Fruit fly (Drosophila melanogaster) whole organism, prepupa: ENCODE measurements around the gene CG10340.

Experiments
- Blimp-1 ChIP-seq: fragments of 200-800 bp; sonication (Bioruptor generic); optimal IDR thresholded peaks from 3 replicates; lab custom pipeline; 2017; ENCODE audit warnings: missing biosample characterization, missing genetic modification characterization, mild to moderate bottlenecking, moderate library complexity, missing genetic modification reagents
- CG11294 ChIP-seq: fragments of 200-800 bp; sonication (Bioruptor generic); IDR thresholded peaks from 2 replicates; pipeline ENCODE4 v1.3.6; 2022; ENCODE audit warnings: missing biosample characterization, missing genetic modification characterization
- CG11762 ChIP-seq: fragments of 200-800 bp; sonication (Bioruptor generic); optimal IDR thresholded peaks from 3 replicates; lab custom pipeline; 2016; ENCODE audit warnings: missing biosample characterization, missing genetic modification characterization; ENCODE audit not compliant: insufficient read depth
- CG11902 ChIP-seq: fragments of 200-800 bp; sonication (Bioruptor generic); optimal IDR thresholded peaks from 3 replicates; lab custom pipeline; 2016; ENCODE audit warnings: missing biosample characterization, missing genetic modification characterization
- CG15336 ChIP-seq: fragments of 200-800 bp; sonication (Bioruptor generic); IDR thresholded peaks from 2 replicates; pipeline ENCODE4 v1.3.6; 2022; ENCODE audit warnings: missing biosample characterization, missing genetic modification characterization
- CG31627 ChIP-seq: fragments of 200-800 bp; sonication (Bioruptor generic); optimal IDR thresholded peaks from 3 replicates; lab custom pipeline; 2016; ENCODE audit warnings: missing biosample characterization, missing genetic modification characterization
- CG34406 ChIP-seq: fragments of 200-800 bp; sonication (Bioruptor generic); optimal IDR thresholded peaks from 3 replicates; lab custom pipeline; 2016; ENCODE audit warnings: missing biosample characterization, missing genetic modification characterization
- CG3919 ChIP-seq: fragments of 200-800 bp; sonication (Bioruptor generic); optimal IDR thresholded peaks from 3 replicates; lab custom pipeline; 2016; ENCODE audit warnings: missing biosample characterization, missing genetic modification characterization
- CG6792 ChIP-seq: fragments of 200-800 bp; sonication (Bioruptor generic); optimal IDR thresholded peaks from 3 replicates; lab custom pipeline; 2016; ENCODE audit warnings: missing biosample characterization, missing genetic modification characterization
- CG6808 ChIP-seq: fragments of 200-800 bp; sonication (Bioruptor generic); optimal IDR thresholded peaks from 3 replicates; lab custom pipeline; 2017; ENCODE audit warnings: missing biosample characterization, missing genetic modification characterization, mild to moderate bottlenecking, moderate library complexity, missing genetic modification reagents
- CG6854 ChIP-seq: fragments of 200-800 bp; sonication (Bioruptor generic); optimal IDR thresholded peaks from 2 replicates; lab custom pipeline; 2017; ENCODE audit warnings: missing biosample characterization, mild to moderate bottlenecking, missing genetic modification characterization
- CG8119 ChIP-seq: fragments of 200-800 bp; sonication (Bioruptor generic); IDR thresholded peaks from 3 replicates; pipeline ENCODE4 v1.3.6; 2022; ENCODE audit warnings: missing biosample characterization, missing genetic modification characterization
- CG8319 ChIP-seq: fragments of 200-800 bp; sonication (Bioruptor generic); optimal IDR thresholded peaks from 3 replicates; lab custom pipeline; 2016; ENCODE audit warnings: missing biosample characterization, missing genetic modification characterization
- CG8632 ChIP-seq: fragments of 200-800 bp; sonication (Bioruptor generic); optimal IDR thresholded peaks from 3 replicates; lab custom pipeline; 2016; ENCODE audit warnings: missing biosample characterization, missing genetic modification characterization
- CG9139 ChIP-seq: fragments of 200-800 bp; sonication (Bioruptor generic); optimal IDR thresholded peaks from 3 replicates; lab custom pipeline; 2017; ENCODE audit warnings: missing biosample characterization, mild to moderate bottlenecking, missing genetic modification characterization
- Eip75B ChIP-seq: fragments of 200-800 bp; sonication (Bioruptor generic); optimal IDR thresholded peaks from 3 replicates; lab custom pipeline; 2016; ENCODE audit warnings: missing biosample characterization, missing genetic modification characterization
- Eip78C ChIP-seq: fragments of 200-800 bp; sonication (Bioruptor generic); peaks from one replicate; lab custom pipeline; 2016; ENCODE audit warnings: missing biosample characterization, missing genetic modification characterization
- Hr38 ChIP-seq: sonication (Bioruptor generic); optimal IDR thresholded peaks from 2 replicates; lab custom pipeline; 2016; ENCODE audit warnings: missing biosample characterization, missing genetic modification characterization
- Hr39 ChIP-seq: fragments of 200-800 bp; sonication (Bioruptor generic); optimal IDR thresholded peaks from 2 replicates; lab custom pipeline; 2016; ENCODE audit warnings: missing biosample characterization, missing genetic modification characterization
- Hr4 ChIP-seq: fragments of 200-800 bp; sonication (Bioruptor generic); optimal IDR thresholded peaks from 3 replicates; lab custom pipeline; 2016; ENCODE audit warnings: missing biosample characterization, missing genetic modification characterization
- Lpt ChIP-seq: fragments of 200-800 bp; sonication (Bioruptor generic); optimal IDR thresholded peaks from 3 replicates; lab custom pipeline; 2016; ENCODE audit warnings: missing biosample characterization, missing genetic modification characterization
- Met ChIP-seq: fragments of 200-800 bp; sonication (Bioruptor generic); optimal IDR thresholded peaks from 3 replicates; lab custom pipeline; 2016; ENCODE audit warnings: missing biosample characterization, missing genetic modification characterization
- OdsH ChIP-seq: fragments of 200-800 bp; sonication (Bioruptor generic); optimal IDR thresholded peaks from 3 replicates; lab custom pipeline; 2016; ENCODE audit warnings: missing biosample characterization, missing genetic modification characterization
- Smox ChIP-seq: fragments of 200-800 bp; sonication (Bioruptor generic); optimal IDR thresholded peaks from 3 replicates; lab custom pipeline; 2016; ENCODE audit warnings: missing biosample characterization, missing genetic modification characterization
- Sox14 ChIP-seq: fragments of 200-800 bp; sonication (Bioruptor generic); optimal IDR thresholded peaks from 3 replicates; lab custom pipeline; 2016; ENCODE audit warnings: missing biosample characterization, missing genetic modification characterization
- Sox15 ChIP-seq: fragments of 200-800 bp; sonication (Bioruptor generic); optimal IDR thresholded peaks from 3 replicates; lab custom pipeline; 2016; ENCODE audit warnings: missing biosample characterization, missing genetic modification characterization
- achi ChIP-seq: fragments of 200-800 bp; sonication (Bioruptor generic); optimal IDR thresholded peaks from 3 replicates; lab custom pipeline; 2016; ENCODE audit warnings: missing biosample characterization, missing genetic modification characterization
- cyc ChIP-seq: fragments of 200-800 bp; sonication (Bioruptor generic); optimal IDR thresholded peaks from 3 replicates; lab custom pipeline; 2016; ENCODE audit warnings: missing biosample characterization, missing genetic modification characterization
- dac ChIP-seq: fragments of 200-800 bp; sonication (Bioruptor generic); optimal IDR thresholded peaks from 2 replicates; lab custom pipeline; 2017; ENCODE audit warnings: missing biosample characterization, mild to moderate bottlenecking, missing genetic modification characterization
- esn ChIP-seq: fragments of 200-800 bp; sonication (Bioruptor generic); optimal IDR thresholded peaks from 2 replicates; lab custom pipeline; 2016; ENCODE audit warnings: missing biosample characterization, mild to moderate bottlenecking, missing genetic modification characterization, moderate library complexity
- fd59A ChIP-seq: fragments of 200-800 bp; sonication (Bioruptor generic); optimal IDR thresholded peaks from 2 replicates; lab custom pipeline; 2017; ENCODE audit warnings: missing biosample characterization, mild to moderate bottlenecking, missing genetic modification characterization, missing genetic modification reagents
- lz ChIP-seq: fragments of 200-800 bp; sonication (Bioruptor generic); optimal IDR thresholded peaks from 3 replicates; lab custom pipeline; 2016; ENCODE audit warnings: missing biosample characterization, missing genetic modification characterization
- pdm3 ChIP-seq: fragments of 200-800 bp; sonication (Bioruptor generic); optimal IDR thresholded peaks from 3 replicates; lab custom pipeline; 2016; ENCODE audit warnings: missing biosample characterization, missing genetic modification characterization
- salr ChIP-seq, 2 experiments: fragments of 200-800 bp; sonication (Bioruptor generic); optimal IDR thresholded peaks; 3 replicates each; lab custom pipeline; 2016 to 2018; ENCODE audit warnings: missing biosample characterization in 2 of 2, missing genetic modification characterization in 2 of 2, mild to moderate bottlenecking in 1 of 2
- spab ChIP-seq: fragments of 200-800 bp; sonication (Bioruptor generic); optimal IDR thresholded peaks from 2 replicates; lab custom pipeline; 2017; ENCODE audit warnings: missing biosample characterization, mild to moderate bottlenecking, missing genetic modification characterization, missing genetic modification reagents
- svp ChIP-seq: fragments of 200-800 bp; sonication (Bioruptor generic); peaks from one replicate; lab custom pipeline; 2016; ENCODE audit warnings: missing biosample characterization, missing genetic modification characterization
- topi ChIP-seq: fragments of 200-800 bp; sonication (Bioruptor generic); optimal IDR thresholded peaks from 3 replicates; lab custom pipeline; 2016; ENCODE audit warnings: missing biosample characterization, missing genetic modification characterization

Gene CG10340

DNA sequence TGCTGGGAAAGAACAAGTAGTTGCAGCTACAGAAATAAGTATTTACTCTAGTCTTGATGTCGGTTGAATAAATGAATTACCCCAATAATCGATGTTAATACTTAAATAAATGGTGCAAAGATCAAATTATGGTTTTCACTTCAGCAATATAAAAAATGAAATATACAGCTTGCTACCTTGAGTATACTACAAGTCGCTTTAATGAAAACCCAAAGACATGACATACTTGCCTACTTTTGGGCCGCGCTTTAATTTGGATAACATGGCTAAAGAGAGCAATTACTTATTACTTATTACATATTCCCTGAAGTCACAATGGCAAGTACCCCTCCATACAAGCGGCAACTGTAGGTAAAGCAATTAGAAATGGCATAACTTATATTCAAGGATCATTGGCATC, 3.0 kb downstream of the CG10340 start:
- TF ChIP-seq CG8119 (GFP tag; lab: Robert Waterston, UW) = no peak
- peak; percentile 66 for TF ChIP-seq svp (GFP tag; lab: Kevin White, UChicago)
- no peak for TF ChIP-seq Sox15 (GFP tag; lab: Kevin White, UChicago)
- no peak for TF ChIP-seq Eip78C
- TF ChIP-seq esn (GFP tag; lab: Kevin White, UChicago) = no peak
- TF ChIP-seq CG11762 (GFP tag; lab: Kevin White, UChicago) = no peak
- TF ChIP-seq spab = no peak

DNA sequence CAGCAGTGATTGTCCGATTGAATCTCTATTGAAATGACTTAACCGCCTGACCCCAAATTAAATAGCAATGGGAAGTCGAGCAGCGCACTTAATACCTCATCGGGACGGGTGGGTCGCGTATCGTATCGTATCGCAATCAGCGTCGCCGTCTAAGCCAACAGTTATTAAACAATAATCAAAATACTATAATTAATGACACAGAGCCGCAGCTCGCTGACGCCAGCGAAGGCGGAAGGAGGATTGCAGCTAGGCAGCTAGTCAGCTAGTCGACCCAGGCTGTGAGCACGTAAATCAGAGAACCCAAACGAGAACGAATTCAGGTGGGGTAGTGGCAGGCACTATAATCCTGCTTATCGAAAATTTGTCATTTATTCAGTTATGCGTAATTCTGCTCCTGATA, 5.3 kb downstream of the CG10340 start, which contains the start of gene NPF:
NPF (plus strand) TSS at position 301 of the 400 bp plus-strand sequence.
- no peak for TF ChIP-seq cyc
- no peak for TF ChIP-seq CG15336 (GFP tag; lab: Robert Waterston, UW)
- no peak for TF ChIP-seq Sox14 (GFP tag; lab: Kevin White, UChicago)
- TF ChIP-seq fd59A (GFP tag; lab: Kevin White, UChicago) = no peak
- no peak for TF ChIP-seq CG11902 (GFP tag; lab: Kevin White, UChicago)
- no peak for TF ChIP-seq Hr4 (GFP tag; lab: Kevin White, UChicago)
- TF ChIP-seq Lpt (GFP tag; lab: Kevin White, UChicago) = no peak
- no peak for TF ChIP-seq pdm3
- no peak for TF ChIP-seq OdsH (GFP tag; lab: Kevin White, UChicago)
- no peak for TF ChIP-seq Eip75B (GFP tag; lab: Kevin White, UChicago)
- no peak for TF ChIP-seq CG6854
- no peak for TF ChIP-seq topi (GFP tag; lab: Kevin White, UChicago)
- TF ChIP-seq Smox (GFP tag; lab: Kevin White, UChicago) = no peak
- TF ChIP-seq CG8119 (GFP tag; lab: Robert Waterston, UW) = no peak
- no peak for TF ChIP-seq CG11762 (GFP tag; lab: Kevin White, UChicago)
- TF ChIP-seq svp (GFP tag; lab: Kevin White, UChicago) = no peak
- TF ChIP-seq CG6808 = no peak

DNA sequence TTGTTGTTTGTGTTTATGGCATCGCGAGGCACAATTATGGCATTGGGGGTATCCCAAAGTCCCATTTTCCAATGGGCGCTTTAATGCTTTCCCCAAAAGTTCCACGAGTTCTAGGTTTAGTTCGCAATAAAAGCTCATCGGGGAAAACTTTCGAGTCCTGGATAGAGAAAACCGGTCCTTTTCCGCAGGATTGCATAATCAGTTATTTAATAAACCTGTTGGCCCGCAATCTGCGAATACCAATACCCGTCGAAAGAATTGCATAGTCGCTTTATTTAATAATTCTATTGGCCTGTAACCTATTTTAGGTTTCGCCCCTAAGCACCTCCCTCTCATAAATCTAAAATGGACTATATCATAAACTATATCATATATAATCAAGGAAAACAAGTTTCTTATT, 8.3 kb downstream of the CG10340 start:
- TF ChIP-seq CG8632 (GFP tag; lab: Kevin White, UChicago) (no peak), Hr39 (GFP tag; lab: Kevin White, UChicago) (no peak), Hr38 (GFP tag; lab: Kevin White, UChicago) (no peak), Met (GFP tag; lab: Kevin White, UChicago) (no peak), CG8319 (GFP tag; lab: Kevin White, UChicago) (no peak), CG6854 (no peak), CG3919 (no peak), CG34406 (no peak), CG11294 (no peak), CG31627 (GFP tag; lab: Kevin White, UChicago) (no peak), lz (no peak), Smox (GFP tag; lab: Kevin White, UChicago) (no peak), topi (GFP tag; lab: Kevin White, UChicago) (no peak), salr (GFP tag; optimal IDR thresholded peaks at IDR 0.05; lab: Kevin White, UChicago) (no peak), OdsH (GFP tag; lab: Kevin White, UChicago) (no peak), CG6808 (no peak), svp (GFP tag; lab: Kevin White, UChicago) (no peak)

DNA sequence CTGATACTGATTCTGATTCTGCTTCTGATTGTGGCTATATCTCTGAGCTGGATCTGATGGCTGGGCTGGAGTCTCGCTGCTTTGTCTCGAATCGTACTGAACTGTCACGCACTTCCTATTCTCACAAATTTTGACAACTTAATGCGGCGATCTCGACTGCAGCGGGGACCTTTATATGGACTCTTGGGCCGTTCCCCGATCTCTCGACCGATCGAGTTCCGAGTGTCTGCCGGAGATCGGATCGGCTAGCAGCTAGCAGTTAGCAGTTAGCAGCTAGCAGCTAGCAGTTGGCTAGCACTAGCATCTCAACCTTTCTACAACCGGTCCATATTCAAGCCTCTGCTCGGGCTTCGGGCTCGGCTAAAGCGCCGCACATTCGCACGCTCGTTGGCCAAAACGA, 9.5 kb downstream of the CG10340 start, which contains the start of gene CG10345:
CG10345 (minus strand) TSS at position 147 of the 400 bp plus-strand sequence.
- TF ChIP-seq CG9139 (GFP tag; lab: Kevin White, UChicago) (no peak), Blimp-1 (GFP tag; lab: Kevin White, UChicago) (no peak), dac (GFP tag; lab: Kevin White, UChicago) (no peak), CG34406 (no peak), CG8632 (GFP tag; lab: Kevin White, UChicago) (no peak), achi (GFP tag; lab: Kevin White, UChicago) (no peak), pdm3 (no peak), CG6792 (GFP tag; lab: Kevin White, UChicago) (no peak), CG3919 (no peak)
